Fruit fly (Drosophila melanogaster) Kc167 (cell line): ENCODE results near the gene CG42366.

Experiments used
- Myc ChIP-seq: fragments of >200 bp; optimal IDR thresholded peaks from 2 replicates; lab custom pipeline; 2017; ENCODE audit warnings: missing external identifiers
- Sin3A ChIP-seq: fragments of >200 bp; optimal IDR thresholded peaks from 2 replicates; lab custom pipeline; 2018; ENCODE audit warnings: missing external identifiers
- h ChIP-seq: fragments of >200 bp; optimal IDR thresholded peaks from 3 replicates; lab custom pipeline; 2018; ENCODE audit warnings: missing external identifiers
- insv ChIP-seq: fragments of >200 bp; optimal IDR thresholded peaks from 3 replicates; lab custom pipeline; 2018; ENCODE audit warnings: missing external identifiers
- psq ChIP-seq: fragments of >200 bp; optimal IDR thresholded peaks from 2 replicates; lab custom pipeline; 2017; ENCODE audit warnings: missing external identifiers
- ttk ChIP-seq: sonication (Bioruptor generic); optimal IDR thresholded peaks from 2 replicates; lab custom pipeline; 2017; ENCODE audit warnings: missing external identifiers

Gene CG42366

DNA sequence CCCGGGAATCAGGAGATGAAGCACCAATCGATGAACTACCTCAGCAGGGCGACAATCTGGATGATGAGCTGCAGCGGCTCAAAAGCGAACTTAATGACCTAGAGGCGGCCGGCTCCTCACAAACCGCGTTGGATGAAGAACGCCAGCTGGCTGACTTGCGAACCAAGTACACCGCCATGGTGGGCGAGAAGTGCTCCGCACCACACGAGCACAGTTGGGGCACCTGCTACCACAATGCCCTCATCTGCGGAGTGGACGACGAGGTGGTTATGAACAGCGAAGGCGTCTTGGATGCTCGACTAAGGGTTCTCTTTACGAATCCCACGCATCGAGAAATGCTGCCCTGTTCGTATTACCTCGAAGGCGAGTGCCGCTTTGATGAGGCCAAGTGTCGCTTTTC is 29.7 kb downstream of the CG42366 start:
- TF ChIP-seq h (lab: Kevin White, UChicago) (no peak), Myc (no peak), ttk (no peak), insv (lab: Kevin White, UChicago) (no peak), Sin3A (lab: Kevin White, UChicago) (no peak), psq (lab: Kevin White, UChicago) (no peak)

DNA sequence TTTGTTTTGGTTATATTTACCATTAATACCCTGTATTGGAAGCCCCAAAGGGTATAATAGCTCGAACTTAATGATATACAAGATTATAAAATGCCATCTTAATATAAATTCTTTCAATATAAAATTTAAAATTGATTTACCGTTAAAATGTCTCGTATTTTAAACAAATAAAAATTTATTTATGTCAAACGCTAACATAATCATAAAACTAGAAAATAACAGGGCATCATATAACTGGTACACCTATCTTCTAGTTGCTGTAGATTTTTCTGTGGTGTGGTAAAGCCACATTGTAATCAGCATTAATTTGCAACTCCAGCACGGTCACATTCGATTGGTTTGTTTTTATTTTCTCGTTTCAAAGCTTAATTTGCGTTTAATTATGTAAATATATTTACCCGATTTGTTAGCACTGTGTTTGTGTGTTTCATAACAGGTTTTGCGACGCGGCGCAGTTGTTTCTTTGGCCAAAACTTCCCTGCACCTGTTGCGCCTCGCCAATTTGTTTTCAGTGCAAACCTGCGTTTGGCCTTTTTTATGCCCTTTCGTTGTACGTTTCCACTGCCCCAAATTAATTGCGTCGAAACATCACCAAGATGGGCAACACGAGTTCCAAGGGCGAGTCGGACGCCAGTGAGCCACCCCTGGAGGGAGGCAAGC is 32.2 kb downstream of the CG42366 start, which contains the start of the genes CG4658 and CG5846:
Gene CG4658 (plus strand): TSS at position 140 of the 660 bp plus-strand sequence.
Gene CG5846 (minus strand): TSS at position 245 of the 660 bp plus-strand sequence.
- TF ChIP-seq h (lab: Kevin White, UChicago) (no peak), Myc (no peak), Sin3A (lab: Kevin White, UChicago) (no peak), insv (lab: Kevin White, UChicago) (no peak), ttk (no peak), psq (lab: Kevin White, UChicago) (no peak)

DNA sequence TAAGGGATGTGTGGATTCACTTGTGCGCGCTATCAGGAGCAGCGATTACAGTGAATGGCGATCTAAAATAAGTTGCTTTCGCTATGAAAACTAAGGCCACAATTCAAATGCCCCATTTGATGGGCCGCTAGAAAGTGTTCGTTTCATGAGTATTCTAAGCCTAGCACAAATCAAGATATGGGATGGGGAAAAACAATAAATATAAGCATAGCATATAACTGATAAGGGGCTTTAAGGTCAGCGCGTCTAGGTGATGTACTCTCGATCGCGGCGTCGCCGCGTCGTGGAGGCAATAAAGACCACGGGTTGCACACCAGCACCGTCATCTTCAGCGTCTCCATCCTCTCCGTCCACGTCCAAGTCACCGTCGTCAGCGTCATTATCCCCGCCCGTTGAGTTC is 35.8 kb downstream of the CG42366 start:
- TF ChIP-seq psq (lab: Kevin White, UChicago) (no peak), Sin3A (lab: Kevin White, UChicago) (no peak), insv (lab: Kevin White, UChicago) (no peak), ttk (no peak), h (lab: Kevin White, UChicago) (no peak), Myc (no peak)

DNA sequence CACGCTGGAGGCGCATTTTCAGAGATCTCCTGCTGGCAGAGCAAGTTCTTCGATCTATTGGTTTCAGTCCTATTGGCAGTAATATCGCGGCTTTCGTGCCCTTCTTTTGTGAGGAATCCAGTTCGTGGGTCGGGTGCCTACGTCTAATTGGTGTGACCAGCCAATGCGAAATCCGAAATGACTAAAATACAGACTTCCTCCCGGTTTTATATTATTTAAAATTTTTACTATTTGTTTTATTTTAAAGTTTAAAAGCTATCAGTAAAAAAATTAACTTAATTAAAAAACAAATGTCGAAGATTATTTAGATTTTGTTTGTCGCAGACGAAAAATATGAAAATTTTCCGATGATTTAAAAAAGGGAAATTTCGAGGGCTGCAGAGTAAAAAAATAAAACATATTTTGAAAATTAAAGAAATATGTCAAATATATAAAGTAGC is 38.7 kb downstream of the CG42366 start, which contains the start of gene CG5850:
Gene CG5850 (minus strand): TSS at position 347 of the 440 bp plus-strand sequence.
- TF ChIP-seq Myc (no peak), h (lab: Kevin White, UChicago) (no peak), ttk (no peak), Sin3A (lab: Kevin White, UChicago) (no peak), psq (lab: Kevin White, UChicago) (no peak), insv (lab: Kevin White, UChicago) (no peak)

DNA sequence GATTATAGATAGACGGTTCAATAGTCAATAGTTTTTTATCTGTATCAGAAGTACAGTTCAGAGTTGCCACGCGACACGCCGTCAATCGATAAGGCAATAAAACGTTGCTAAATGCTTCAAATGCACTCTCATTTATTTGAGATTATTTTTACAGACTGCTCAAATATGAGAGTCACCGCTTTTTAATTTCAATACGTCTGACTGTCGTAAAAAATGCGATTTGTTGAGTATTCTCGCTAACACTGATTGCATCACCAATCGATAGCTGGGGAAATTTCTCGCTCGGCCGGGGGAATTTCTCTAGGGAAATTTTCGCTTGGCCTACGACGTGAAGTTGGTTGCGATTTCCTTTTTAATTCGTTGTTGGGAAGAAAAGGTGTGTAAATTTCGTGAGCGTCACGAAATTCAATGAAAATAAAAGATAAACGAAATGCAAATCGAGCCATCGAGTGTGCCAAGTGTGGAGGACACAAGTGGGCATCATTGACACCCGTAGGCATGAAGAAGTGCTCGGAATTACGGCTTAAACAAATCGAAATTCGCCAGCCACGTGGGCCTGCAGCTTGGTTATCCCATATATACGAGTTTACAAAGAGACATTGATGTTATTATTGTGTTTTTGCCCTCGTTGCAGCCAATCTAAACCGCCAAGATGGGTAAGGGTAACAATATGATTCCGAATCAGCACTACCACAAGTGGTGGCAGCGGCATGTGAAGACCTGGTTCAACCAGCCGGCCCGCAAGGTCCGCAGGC is 42.2 kb downstream of the CG42366 start, which contains the start of the genes Dref and RpL13:
Gene Dref (minus strand): TSS at position 247 of the 755 bp plus-strand sequence.
Gene RpL13 (plus strand): TSS at position 331 of the 755 bp plus-strand sequence.
- TF ChIP-seq Myc (no peak), h (lab: Kevin White, UChicago) (no peak), ttk (no peak), Sin3A (lab: Kevin White, UChicago) (no peak), insv (lab: Kevin White, UChicago) (no peak), psq (lab: Kevin White, UChicago) (no peak)

DNA sequence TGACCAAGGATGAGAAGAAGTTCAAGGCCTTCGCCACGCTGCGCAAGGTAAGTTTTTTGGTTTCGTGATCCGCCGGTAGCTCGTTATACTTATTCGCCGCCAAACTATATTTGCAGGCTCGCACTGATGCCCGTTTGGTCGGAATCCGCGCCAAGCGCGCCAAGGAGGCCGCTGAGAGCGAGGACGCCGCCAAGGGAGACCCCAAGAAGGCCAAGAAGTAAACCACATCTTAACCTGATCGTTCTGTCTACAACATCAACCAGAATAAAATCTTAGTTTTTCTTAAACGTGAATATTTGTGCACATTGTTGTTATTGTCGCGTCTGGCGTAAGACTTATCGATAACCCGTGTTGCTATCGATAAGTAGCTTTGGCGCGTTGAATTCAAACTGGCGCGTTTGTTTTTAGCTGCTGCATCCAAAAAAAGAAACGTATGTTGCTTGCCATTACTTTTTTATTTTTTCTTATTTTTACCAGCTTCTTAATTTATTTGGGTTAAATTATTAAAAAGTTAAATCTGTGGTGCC is 43.3 kb downstream of the CG42366 start:
- TF ChIP-seq h (lab: Kevin White, UChicago) (no peak), Myc (no peak), ttk (no peak), psq (lab: Kevin White, UChicago) (no peak), insv (lab: Kevin White, UChicago) (no peak), Sin3A (lab: Kevin White, UChicago) (no peak)

DNA sequence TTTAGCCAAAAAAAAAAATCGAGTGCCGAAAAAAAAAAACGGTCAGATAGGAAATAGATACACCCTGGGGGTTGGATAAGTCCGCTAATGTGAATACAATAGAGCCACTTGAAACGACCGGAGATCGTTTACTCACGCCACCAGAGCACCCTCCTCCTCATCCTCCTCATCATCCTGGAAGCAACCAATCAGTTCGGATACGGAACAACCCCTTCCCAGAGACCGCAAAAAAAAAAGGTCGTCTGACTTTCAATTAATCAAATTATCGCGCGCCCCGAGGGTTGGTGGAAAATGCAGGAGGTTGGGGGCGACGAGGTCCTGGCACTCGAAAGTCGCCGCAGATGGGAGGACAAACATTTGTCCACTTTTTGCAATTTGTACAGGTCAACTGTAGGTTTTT is 47.7 kb downstream of the CG42366 start:
- no peak for TF ChIP-seq Sin3A (lab: Kevin White, UChicago)
- TF ChIP-seq insv (lab: Kevin White, UChicago): no peak
- no peak for TF ChIP-seq Myc
- no peak for TF ChIP-seq h (lab: Kevin White, UChicago)
- TF ChIP-seq psq (lab: Kevin White, UChicago): no peak
- TF ChIP-seq ttk: no peak
